Fruit fly (Drosophila melanogaster) whole organism, adult: ENCODE results near the gene CG4593.

Experiments
- CG1620 ChIP-seq: fragments of 200-800 bp; sonication (Bioruptor generic); optimal IDR thresholded peaks from 2 replicates; lab custom pipeline; 2016; ENCODE audit warnings: missing biosample characterization, missing genetic modification characterization
- CG7045 ChIP-seq: fragments of 200-800 bp; sonication (Bioruptor generic); optimal IDR thresholded peaks from 2 replicates; lab custom pipeline; 2017; ENCODE audit warnings: missing biosample characterization, mild to moderate bottlenecking, missing genetic modification characterization
- CG7101 ChIP-seq: fragments of 200-800 bp; sonication (Bioruptor generic); optimal IDR thresholded peaks from 2 replicates; lab custom pipeline; 2018; ENCODE audit warnings: missing biosample characterization, mild to moderate bottlenecking, missing genetic modification characterization, moderate library complexity
- Clk ChIP-seq: fragments of 200-800 bp; sonication (Bioruptor generic); optimal IDR thresholded peaks from 2 replicates; lab custom pipeline; 2017; ENCODE audit warnings: missing biosample characterization, missing genetic modification characterization
- kay ChIP-seq: fragments of 200-800 bp; sonication (Bioruptor generic); peaks from one replicate; lab custom pipeline; 2016; ENCODE audit warnings: missing biosample characterization, missing genetic modification characterization, borderline replicate concordance
- pad ChIP-seq: fragments of 200-800 bp; sonication (Bioruptor generic); optimal IDR thresholded peaks from 3 replicates; lab custom pipeline; 2017; ENCODE audit warnings: missing biosample characterization, missing genetic modification characterization, mild to moderate bottlenecking, moderate library complexity, missing genetic modification reagents

- TF ChIP-seq Clk (GFP tag; lab: Kevin White, UChicago) (no peak), CG7045 (GFP tag; lab: Kevin White, UChicago) (no peak), kay (GFP tag; lab: Kevin White, UChicago) (no peak), CG1620 (GFP tag; lab: Kevin White, UChicago) (no peak), pad (GFP tag; lab: Kevin White, UChicago) (no peak), CG7101 (no peak)
Observed at dm6 chrX:6988082-6988481, 25.6 kb upstream of the CG4593 start.
